Worm (Caenorhabditis elegans) whole organism, young adult: Measurements from ENCODE around the gene K08D8.6.

Source experiments
- F57C9.4 ChIP-seq: sonication (generic microtip); optimal IDR thresholded peaks from 2 replicates; lab custom pipeline; 2017; ENCODE audit warnings: mild to moderate bottlenecking, missing genetic modification characterization, missing compliant biosample characterization
- attf-6 ChIP-seq: fragments of 200-800 bp; sonication (Bioruptor generic); IDR thresholded peaks from 2 replicates; pipeline ENCODE4 v1.3.6; 2022; ENCODE audit warnings: missing genetic modification reagents, missing genetic modification characterization, missing compliant biosample characterization
- lag-1 ChIP-seq: fragments of 200-800 bp; sonication (Bioruptor generic); IDR thresholded peaks from 2 replicates; pipeline ENCODE4 v1.3.6; 2022; ENCODE audit warnings: missing genetic modification reagents, missing genetic modification characterization, missing compliant biosample characterization
- lin-35 ChIP-seq, 3 experiments: fragments of 150-350 bp in 2 of 3; sonication (generic microtip) in 1 of 3; optimal IDR thresholded peaks; 2 replicates each; lab custom pipeline; 2014 to 2018; ENCODE audit warnings: missing biosample characterization in 3 of 3, missing genetic modification characterization in 3 of 3, missing genetic modification reagents in 3 of 3
- lir-1 ChIP-seq: fragments of 200-800 bp; sonication (Bioruptor generic); conservative IDR thresholded peaks from 2 replicates; pipeline ENCODE4 v1.3.6; 2022; ENCODE audit warnings: missing genetic modification reagents, missing genetic modification characterization, missing compliant biosample characterization
- madf-10 ChIP-seq: sonication (generic microtip); optimal IDR thresholded peaks from 2 replicates; lab custom pipeline; 2016; ENCODE audit warnings: mild to moderate bottlenecking, missing genetic modification characterization, missing compliant biosample characterization
- mcd-1 ChIP-seq: fragments of 200-800 bp; sonication (Bioruptor generic); IDR thresholded peaks from 2 replicates; pipeline ENCODE4 v1.3.6; 2022; ENCODE audit warnings: missing genetic modification reagents, missing genetic modification characterization, missing compliant biosample characterization
- pha-4 ChIP-seq: fragments of 150-350 bp; sonication (generic microtip); optimal IDR thresholded peaks from 2 replicates; lab custom pipeline; 2014; ENCODE audit warnings: missing biosample characterization, missing genetic modification reagents, missing genetic modification characterization
- repo-1 ChIP-seq: sonication (generic microtip); optimal IDR thresholded peaks from 2 replicates; lab custom pipeline; 2017; ENCODE audit warnings: mild to moderate bottlenecking, missing genetic modification characterization, missing compliant biosample characterization
- somi-1 ChIP-seq: fragments of 200-800 bp; sonication (Bioruptor generic); optimal IDR thresholded peaks from 2 replicates; lab custom pipeline; 2018; ENCODE audit warnings: mild to moderate bottlenecking, missing genetic modification characterization, missing compliant biosample characterization

DNA sequence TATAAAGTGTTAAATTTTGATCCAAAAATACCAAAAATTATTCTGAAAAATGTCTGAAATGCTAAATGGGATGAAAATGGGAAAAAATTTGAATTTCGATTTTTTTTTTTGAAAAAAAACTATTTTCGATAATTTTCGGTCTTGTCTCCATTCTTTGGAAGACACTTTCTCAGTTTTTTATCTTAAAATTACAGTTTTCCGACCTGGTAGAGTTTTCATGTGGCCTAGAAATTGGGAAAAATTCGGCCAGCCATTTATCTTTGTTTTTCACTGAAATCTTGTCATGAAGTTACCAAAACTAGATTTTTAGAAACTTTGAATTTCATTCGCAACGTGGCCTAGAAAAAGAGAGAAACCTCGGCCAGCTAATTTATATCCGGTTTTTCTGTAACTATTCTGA is 49.4 kb downstream of the K08D8.6 start:
- TF ChIP-seq repo-1 (tag; lab: Kevin White, UChicago), result no peak
- TF ChIP-seq lin-35 (GFP tag; optimal IDR thresholded peaks at IDR 0.05; lab: Kevin White, UChicago), result no peak
- no peak for TF ChIP-seq pha-4 (tag; lab: Kevin White, UChicago)
- no peak for TF ChIP-seq lag-1
- TF ChIP-seq madf-10 (tag; lab: Kevin White, UChicago), result no peak
- no peak for TF ChIP-seq lir-1 (GFP tag; lab: Robert Waterston, UW)
- TF ChIP-seq attf-6 (GFP tag; lab: Robert Waterston, UW), result no peak
- TF ChIP-seq F57C9.4 (tag; lab: Kevin White, UChicago), result no peak
- TF ChIP-seq mcd-1, result no peak
- TF ChIP-seq somi-1 (GFP tag; lab: Kevin White, UChicago), result no peak
